Worm (Caenorhabditis elegans) whole organism, young adult: Measurements from ENCODE around the gene T27E7.4.

Experiments
- F10E7.11 ChIP-seq: sonication (generic microtip); optimal IDR thresholded peaks from 2 replicates; lab custom pipeline; 2017; ENCODE audit warnings: mild to moderate bottlenecking, missing genetic modification characterization, moderate library complexity, missing compliant biosample characterization
- ama-1 ChIP-seq, 3 experiments: fragments of 150-350 bp in 1 of 3; sonication (generic microtip) in 2 of 3; optimal IDR thresholded peaks; 2 replicates each; lab custom pipeline; 2014 to 2018; ENCODE audit warnings: missing biosample characterization in 2 of 3, missing genetic modification characterization in 2 of 3, missing genetic modification reagents in 2 of 3
- die-1 ChIP-seq: sonication (generic microtip); optimal IDR thresholded peaks from 2 replicates; lab custom pipeline; 2016; ENCODE audit warnings: missing genotype, mild to moderate bottlenecking, missing genetic modification characterization, missing compliant biosample characterization
- rpc-1 ChIP-seq, 2 experiments: fragments of 150-350 bp in 1 of 2; sonication (generic microtip) in 1 of 2; optimal IDR thresholded peaks; 2 replicates each; lab custom pipeline; 2014 to 2018; ENCODE audit warnings: missing biosample characterization in 1 of 2, missing genetic modification characterization in 1 of 2, missing genetic modification reagents in 1 of 2, missing genotype in 1 of 2
- snpc-1.3 ChIP-seq: sonication (generic microtip); optimal IDR thresholded peaks from 2 replicates; lab custom pipeline; 2017; ENCODE audit warnings: missing genetic modification characterization, mild to moderate bottlenecking, missing compliant biosample characterization, antibody characterized with exemption, moderate library complexity, missing genotype, missing genetic modification reagents; ENCODE audit not compliant: insufficient read depth
- snpc-4 ChIP-seq, 5 experiments: fragments of 150-350 bp in 1 of 5; sonication (generic microtip) in 4 of 5; optimal IDR thresholded peaks; 2 replicates each; lab custom pipeline; 2014 to 2018; ENCODE audit warnings: missing genetic modification characterization in 5 of 5, missing biosample characterization in 3 of 5, antibody characterized with exemption in 2 of 5, mild to moderate bottlenecking in 2 of 5, missing compliant biosample characterization in 2 of 5, missing genotype in 2 of 5, moderate library complexity in 2 of 5, missing genetic modification reagents in 1 of 5
- unc-130 ChIP-seq: sonication (generic microtip); optimal IDR thresholded peaks from 2 replicates; lab custom pipeline; 2016; ENCODE audit warnings: missing genetic modification reagents, missing genetic modification characterization, missing compliant biosample characterization
- ztf-3 ChIP-seq: fragments of 200-800 bp; sonication (Bioruptor generic); optimal IDR thresholded peaks from 2 replicates; lab custom pipeline; 2018; ENCODE audit warnings: mild to moderate bottlenecking, missing genetic modification characterization, missing compliant biosample characterization

DNA sequence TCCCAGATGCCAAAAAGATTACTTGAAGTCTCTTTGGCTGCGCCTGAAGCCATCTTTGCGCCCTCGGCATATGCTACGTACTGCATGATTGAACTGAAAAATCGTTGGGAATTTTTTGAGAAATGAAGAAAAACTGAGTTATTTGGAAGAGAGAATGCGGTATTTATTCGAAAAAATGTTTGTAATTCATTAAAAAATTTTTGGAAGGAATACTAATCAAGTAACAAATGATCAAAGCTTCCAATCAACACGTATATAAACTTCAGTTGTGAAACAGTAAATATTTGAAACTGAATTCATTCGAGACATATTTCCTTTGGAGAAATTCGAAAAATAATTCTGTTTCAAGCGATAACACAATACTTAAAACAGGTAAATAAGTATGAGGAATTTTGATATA is 7.7 kb upstream of the T27E7.4 start, which contains the start of gene pals-29:
- TF ChIP-seq ztf-3 (GFP tag; lab: Kevin White, UChicago), result no peak
- TF ChIP-seq snpc-4 (GFP tag; optimal IDR thresholded peaks at IDR 0.05; lab: Kevin White, UChicago), result no peak
- no peak for TF ChIP-seq snpc-4 (tag; optimal IDR thresholded peaks at IDR 0.05; lab: Kevin White, UChicago)
- no peak for TF ChIP-seq die-1 (tag; lab: Kevin White, UChicago)
- no peak for TF ChIP-seq unc-130 (GFP tag; lab: Kevin White, UChicago)
- TF ChIP-seq F10E7.11 (tag; lab: Kevin White, UChicago), result no peak
- no peak for TF ChIP-seq ama-1 (optimal IDR thresholded peaks at IDR 0.05; lab: Kevin White, UChicago)
- TF ChIP-seq ama-1 (GFP tag; optimal IDR thresholded peaks at IDR 0.05; lab: Kevin White, UChicago), result no peak
- no peak for TF ChIP-seq rpc-1 (optimal IDR thresholded peaks at IDR 0.05; lab: Kevin White, UChicago)
- TF ChIP-seq rpc-1 (tag; optimal IDR thresholded peaks at IDR 0.05; lab: Kevin White, UChicago), result no peak
- TF ChIP-seq snpc-1.3 (tag; lab: Kevin White, UChicago), result no peak
